Worm (Caenorhabditis elegans) whole organism, mixed stage, embryonic: ENCODE measurements around the gene F55C12.19.

ENCODE experiments used
- ceh-43 ChIP-seq: fragments of 200-800 bp; sonication (Bioruptor generic); optimal IDR thresholded peaks from 2 replicates; lab custom pipeline; 2018; ENCODE audit warnings: mild to moderate bottlenecking, missing genetic modification characterization, moderate library complexity, missing compliant biosample characterization
- ces-1 ChIP-seq: fragments of 150-350 bp; optimal IDR thresholded peaks from 2 replicates; lab custom pipeline; 2014; ENCODE audit warnings: missing biosample characterization, missing genetic modification reagents, missing genetic modification characterization
- drap-1 ChIP-seq: fragments of 200-800 bp; sonication (Bioruptor generic); optimal IDR thresholded peaks from 3 replicates; lab custom pipeline; 2018; ENCODE audit warnings: mild to moderate bottlenecking, missing genetic modification characterization, missing compliant biosample characterization
- lin-13 ChIP-seq: fragments of 150-350 bp; optimal IDR thresholded peaks from 2 replicates; lab custom pipeline; 2014; ENCODE audit warnings: missing biosample characterization, missing genetic modification characterization
- mep-1 ChIP-seq: fragments of 150-350 bp; optimal IDR thresholded peaks from 2 replicates; lab custom pipeline; 2017; ENCODE audit warnings: missing biosample characterization, missing genetic modification reagents, missing genetic modification characterization, inconsistent platforms
- mls-2 ChIP-seq: sonication (generic microtip); optimal IDR thresholded peaks from 2 replicates; lab custom pipeline; 2016; ENCODE audit warnings: mild to moderate bottlenecking, missing genetic modification characterization, moderate library complexity, missing compliant biosample characterization
- nhr-76 ChIP-seq: sonication (generic microtip); optimal IDR thresholded peaks from 2 replicates; lab custom pipeline; 2017; ENCODE audit warnings: missing biosample characterization, missing genetic modification characterization
- pha-4 ChIP-seq: fragments of 150-350 bp; optimal IDR thresholded peaks from 2 replicates; lab custom pipeline; 2018; ENCODE audit warnings: missing biosample characterization, missing genetic modification reagents, missing genetic modification characterization
- snpc-4 ChIP-seq: fragments of 150-350 bp; optimal IDR thresholded peaks from 2 replicates; lab custom pipeline; 2014; ENCODE audit warnings: missing biosample characterization, missing genetic modification characterization
- sptf-1 ChIP-seq: sonication (generic microtip); optimal IDR thresholded peaks from 2 replicates; lab custom pipeline; 2017; ENCODE audit warnings: mild to moderate bottlenecking, missing genetic modification characterization, moderate library complexity, missing compliant biosample characterization
- unc-39 ChIP-seq: fragments of 150-350 bp; optimal IDR thresholded peaks from 2 replicates; lab custom pipeline; 2014; ENCODE audit warnings: missing biosample characterization, missing genetic modification characterization
- unc-62 ChIP-seq: fragments of 150-350 bp; optimal IDR thresholded peaks from 2 replicates; lab custom pipeline; 2014; ENCODE audit warnings: missing biosample characterization, missing genetic modification reagents, missing genetic modification characterization
- ztf-11 ChIP-seq: fragments of 150-350 bp; optimal IDR thresholded peaks from 2 replicates; lab custom pipeline; 2014; ENCODE audit warnings: missing biosample characterization, missing genetic modification characterization

ce11 chrII:5831373-5831772 is 34.6 kb upstream of the F55C12.19 start:
- no peak for TF ChIP-seq ceh-43 (GFP tag; lab: Kevin White, UChicago)
- TF ChIP-seq drap-1 (GFP tag; lab: Kevin White, UChicago), result no peak
- no peak for TF ChIP-seq unc-39 (tag; lab: Kevin White, UChicago)
- TF ChIP-seq mls-2 (tag; lab: Kevin White, UChicago), result no peak
- TF ChIP-seq ztf-11 (tag; lab: Kevin White, UChicago), result no peak
- TF ChIP-seq lin-13, result no peak
- no peak for TF ChIP-seq ces-1 (GFP tag; lab: Kevin White, UChicago)
- TF ChIP-seq mep-1, result no peak
- no peak for TF ChIP-seq unc-62 (GFP tag; lab: Kevin White, UChicago)
- TF ChIP-seq nhr-76 (tag; lab: Kevin White, UChicago), result no peak
- TF ChIP-seq sptf-1 (tag; lab: Kevin White, UChicago), result no peak
- TF ChIP-seq snpc-4 (tag; lab: Kevin White, UChicago), result no peak
- no peak for TF ChIP-seq pha-4
